Worm (Caenorhabditis elegans): ENCODE measurements around the gene mstr-2.

DNA sequence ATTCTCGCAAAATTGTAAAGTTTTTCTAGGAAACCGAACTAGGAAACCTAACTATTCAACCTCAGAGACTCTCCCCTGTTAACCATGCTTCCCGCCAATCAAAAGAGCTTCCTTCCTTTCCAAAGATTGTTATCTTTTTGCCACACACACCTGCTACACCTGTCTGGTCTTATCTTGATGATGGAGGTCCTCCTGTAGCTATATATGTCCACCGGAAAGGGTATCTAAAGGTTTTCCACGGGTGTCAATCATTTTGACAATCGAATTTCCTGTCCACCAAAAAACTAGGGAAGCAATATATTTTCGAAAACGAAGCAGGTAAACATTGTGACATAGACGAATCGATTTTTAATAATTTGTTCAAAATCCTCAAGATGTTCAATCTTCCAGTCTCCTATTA is 15.1 kb upstream of the mstr-2 start:
- TF ChIP-seq mab-5 (tag; optimal IDR thresholded peaks at IDR 0.05) = no peak
- no peak for TF ChIP-seq ztf-1 (GFP tag; conservative IDR thresholded peaks at IDR 0.05)
- TF ChIP-seq lin-39 (tag; optimal IDR thresholded peaks at IDR 0.05) = no peak
- TF ChIP-seq lin-13 (GFP tag; optimal IDR thresholded peaks at IDR 0.05) = no peak
- TF ChIP-seq skn-1 (tag; optimal IDR thresholded peaks at IDR 0.05) = no peak
- no peak for TF ChIP-seq elt-1 (tag; optimal IDR thresholded peaks at IDR 0.05)
- TF ChIP-seq mdl-1 (tag; optimal IDR thresholded peaks at IDR 0.05) = no peak
- no peak for TF ChIP-seq lsy-2 (tag; optimal IDR thresholded peaks at IDR 0.05)
- TF ChIP-seq unc-62 (GFP tag; optimal IDR thresholded peaks at IDR 0.05) = no peak
- TF ChIP-seq ama-1 (optimal IDR thresholded peaks at IDR 0.05) = no peak
- no peak for TF ChIP-seq unc-39 (tag; optimal IDR thresholded peaks at IDR 0.05)
- no peak for TF ChIP-seq snpc-4 (tag; optimal IDR thresholded peaks at IDR 0.05)
- TF ChIP-seq peb-1 (tag; optimal IDR thresholded peaks at IDR 0.05) = no peak
- no peak for TF ChIP-seq elt-3 (tag; optimal IDR thresholded peaks at IDR 0.05)

Data from whole organism, L2 larva.